Worm (Caenorhabditis elegans): ENCODE results near the gene K06B9.6.

K06B9.6 gene

DNA sequence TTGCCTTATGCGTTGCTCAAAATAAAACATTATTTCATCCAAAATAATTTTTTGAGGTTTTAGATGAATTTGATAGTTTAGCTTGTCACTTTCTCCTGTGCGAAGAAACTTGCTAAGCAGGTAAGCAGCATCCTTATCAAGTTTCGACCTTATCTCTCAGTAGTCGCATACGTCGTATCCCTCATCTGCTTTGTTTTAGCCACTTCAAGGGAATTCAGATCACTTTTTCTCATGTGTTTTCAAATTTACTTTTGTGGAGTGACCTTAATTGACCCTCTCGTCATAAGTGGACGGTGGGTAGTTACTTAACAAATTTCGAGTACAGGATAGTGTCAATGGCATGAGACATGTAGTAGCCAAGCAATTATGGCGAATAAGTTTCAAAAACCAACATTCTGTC, 40.0 kb upstream of the K06B9.6 start (continued):
- no peak for TF ChIP-seq F37D6.2 (tag; optimal IDR thresholded peaks at IDR 0.05)

DNA sequence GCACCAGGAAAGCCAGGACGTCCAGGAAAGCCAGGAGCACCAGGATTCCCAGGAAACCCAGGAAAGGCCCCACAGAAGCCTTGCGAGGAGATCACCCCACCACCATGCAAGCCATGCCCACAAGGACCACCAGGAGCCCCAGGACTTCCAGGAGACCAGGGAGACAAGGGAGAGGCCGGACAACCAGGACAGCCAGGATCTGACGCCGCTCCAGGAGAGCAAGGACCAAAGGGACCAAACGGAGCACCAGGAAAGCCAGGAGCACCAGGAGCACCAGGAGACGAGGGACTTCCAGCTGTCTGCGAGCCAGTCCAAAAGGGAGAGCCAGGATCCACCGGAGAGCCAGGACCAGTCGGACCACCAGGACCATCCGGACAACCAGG, 39.4 kb upstream of the K06B9.6 start:
- TF ChIP-seq set-16 (GFP tag; IDR thresholded peaks at IDR 0.05), result peak; percentile 97
- TF ChIP-seq T26A8.4 (GFP tag; IDR thresholded peaks at IDR 0.05), result peak; percentile 4; the same call in 1 of the 2 replicates
- TF ChIP-seq nhr-102 (tag; optimal IDR thresholded peaks at IDR 0.05), result no peak

ce11 chrIV:4235315-4236024, 38.8 kb upstream of the K06B9.6 start, which contains the start of the genes zipt-2.2 and dpy-13:
zipt-2.2 (minus strand) TSS chrIV:4235365.
dpy-13 (plus strand) TSS chrIV:4235614.
- no peak for TF ChIP-seq madf-5 (GFP tag; IDR thresholded peaks at IDR 0.05)
- peak; percentile 8 for TF ChIP-seq nhr-28 (tag; optimal IDR thresholded peaks at IDR 0.05)
- TF ChIP-seq ama-1 (optimal IDR thresholded peaks at IDR 0.05), result peak; percentile 84
- peak; percentile 73; the same call in 1 of the 2 replicates for TF ChIP-seq egl-43 (GFP tag; IDR thresholded peaks at IDR 0.05)
- peak; percentile 67; the same call in 1 of the 2 replicates for TF ChIP-seq T26A8.4 (GFP tag; IDR thresholded peaks at IDR 0.05)
- 0 out of 2 replicates have a peak, but pooled peaks have one; percentile 11 for TF ChIP-seq lim-7 (GFP tag; IDR thresholded peaks at IDR 0.05)

ce11 chrIV:4227917-4228316, 31.3 kb upstream of the K06B9.6 start, which contains the start of gene srbc-70:
srbc-70 (minus strand) TSS chrIV:4228017.
- TF ChIP-seq ztf-11 (tag; optimal IDR thresholded peaks at IDR 0.05) (no peak), unc-130 (GFP tag; optimal IDR thresholded peaks at IDR 0.05) (no peak), mxl-2 (GFP tag; conservative IDR thresholded peaks at IDR 0.05) (no peak), lin-38 (GFP tag; IDR thresholded peaks at IDR 0.05) (no peak), ceh-20 (GFP tag; IDR thresholded peaks at IDR 0.05) (no peak), lin-13 (GFP tag; optimal IDR thresholded peaks at IDR 0.05) (no peak), T26A8.4 (GFP tag; IDR thresholded peaks at IDR 0.05) (no peak), unc-39 (tag; optimal IDR thresholded peaks at IDR 0.05) (no peak), nhr-42 (GFP tag; IDR thresholded peaks at IDR 0.05) (no peak), nhr-48 (tag; optimal IDR thresholded peaks at IDR 0.05) (no peak), nhr-6 (tag; optimal IDR thresholded peaks at IDR 0.05) (no peak), nhr-77 (tag; optimal IDR thresholded peaks at IDR 0.05) (no peak), ces-1 (GFP tag; optimal IDR thresholded peaks at IDR 0.05) (no peak), ceh-28 (tag; optimal IDR thresholded peaks at IDR 0.05) (no peak)

ce11 chrIV:4225851-4226250, 29.2 kb upstream of the K06B9.6 start, which contains the start of gene srbc-71:
srbc-71 (minus strand) TSS chrIV:4225951.
- TF ChIP-seq lir-3 (tag; optimal IDR thresholded peaks at IDR 0.05) (no peak), dmd-6 (GFP tag; IDR thresholded peaks at IDR 0.05) (no peak), mep-1 (tag; optimal IDR thresholded peaks at IDR 0.05) (no peak), aha-1 (tag) (peak; percentile 18)

DNA sequence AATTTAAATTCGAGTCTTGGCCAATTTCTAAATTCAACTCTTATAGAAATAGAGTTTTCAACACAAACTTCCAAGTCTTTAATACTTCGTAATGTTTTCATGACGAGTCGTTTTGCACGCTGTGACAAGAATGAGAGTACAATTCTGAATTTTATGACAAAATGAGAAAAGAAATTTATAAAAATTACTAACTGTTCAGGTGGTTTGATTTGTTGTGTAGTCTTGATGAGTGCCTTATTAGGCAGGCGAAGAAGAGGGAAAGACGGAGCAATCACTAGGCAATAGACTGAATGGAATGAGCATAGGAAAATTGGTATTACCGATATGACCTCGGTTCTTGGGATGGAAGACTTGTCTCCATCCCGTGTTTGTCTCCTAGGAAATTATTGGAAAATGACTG, 23.4 kb upstream of the K06B9.6 start, which contains the start of gene F30B5.11:
Gene F30B5.11 (minus strand): TSS at position 101 of the 400 bp plus-strand sequence.
- no peak for TF ChIP-seq gei-8 (GFP tag; optimal IDR thresholded peaks at IDR 0.05)
- no peak for TF ChIP-seq unc-39 (tag; optimal IDR thresholded peaks at IDR 0.05)
- TF ChIP-seq saeg-2 (GFP tag; IDR thresholded peaks at IDR 0.05), result no peak
- no peak for TF ChIP-seq spr-3 (GFP tag; optimal IDR thresholded peaks at IDR 0.05)
- TF ChIP-seq zip-11 (GFP tag; IDR thresholded peaks at IDR 0.05), result no peak
- TF ChIP-seq ztf-7 (tag; optimal IDR thresholded peaks at IDR 0.05), result no peak
- TF ChIP-seq nhr-10 (tag; optimal IDR thresholded peaks at IDR 0.05), result no peak
- TF ChIP-seq Y75B8A.6 (GFP tag; IDR thresholded peaks at IDR 0.05), result no peak
- TF ChIP-seq T20F7.1 (GFP tag; optimal IDR thresholded peaks at IDR 0.05), result no peak
- TF ChIP-seq unc-130 (GFP tag; optimal IDR thresholded peaks at IDR 0.05), result no peak
- TF ChIP-seq lim-7 (GFP tag; IDR thresholded peaks at IDR 0.05), result no peak
- no peak for TF ChIP-seq ctbp-1 (GFP tag; IDR thresholded peaks at IDR 0.05)
- TF ChIP-seq php-3 (GFP tag; IDR thresholded peaks at IDR 0.05), result no peak
- no peak for TF ChIP-seq mdl-1 (tag; optimal IDR thresholded peaks at IDR 0.05)
